Worm (Caenorhabditis elegans) whole organism, mixed stage, embryonic: ENCODE results near the gene spp-7.

Source experiments
- M03D4.4 ChIP-seq: sonication (generic microtip); optimal IDR thresholded peaks from 2 replicates; lab custom pipeline; 2017; ENCODE audit warnings: mild to moderate bottlenecking, missing genetic modification characterization, missing compliant biosample characterization
- bed-3 ChIP-seq: fragments of 200-800 bp; sonication (Bioruptor generic); optimal IDR thresholded peaks from 3 replicates; lab custom pipeline; 2018; ENCODE audit warnings: mild to moderate bottlenecking, missing genetic modification characterization, moderate library complexity, missing compliant biosample characterization
- blmp-1 ChIP-seq: fragments of 150-350 bp; optimal IDR thresholded peaks from 2 replicates; lab custom pipeline; 2014; ENCODE audit warnings: missing biosample characterization, missing genetic modification characterization
- ceh-39 ChIP-seq: fragments of 150-350 bp; optimal IDR thresholded peaks from 2 replicates; lab custom pipeline; 2014; ENCODE audit warnings: missing biosample characterization, missing genetic modification characterization
- ceh-43 ChIP-seq: fragments of 200-800 bp; sonication (Bioruptor generic); optimal IDR thresholded peaks from 2 replicates; lab custom pipeline; 2018; ENCODE audit warnings: mild to moderate bottlenecking, missing genetic modification characterization, moderate library complexity, missing compliant biosample characterization
- ceh-83 ChIP-seq: fragments of 200-800 bp; sonication (Bioruptor generic); optimal IDR thresholded peaks from 2 replicates; lab custom pipeline; 2018; ENCODE audit warnings: mild to moderate bottlenecking, missing genetic modification characterization, missing compliant biosample characterization
- ces-1 ChIP-seq: fragments of 150-350 bp; optimal IDR thresholded peaks from 2 replicates; lab custom pipeline; 2014; ENCODE audit warnings: missing biosample characterization, missing genetic modification reagents, missing genetic modification characterization
- cnd-1 ChIP-seq: fragments of 200-800 bp; sonication (Bioruptor generic); optimal IDR thresholded peaks from 2 replicates; lab custom pipeline; 2018; ENCODE audit warnings: mild to moderate bottlenecking, missing genetic modification characterization, missing compliant biosample characterization
- drap-1 ChIP-seq: fragments of 200-800 bp; sonication (Bioruptor generic); optimal IDR thresholded peaks from 3 replicates; lab custom pipeline; 2018; ENCODE audit warnings: mild to moderate bottlenecking, missing genetic modification characterization, missing compliant biosample characterization
- elt-1 ChIP-seq: sonication (generic microtip); optimal IDR thresholded peaks from 2 replicates; lab custom pipeline; 2017; ENCODE audit warnings: missing genetic modification characterization, mild to moderate bottlenecking, missing compliant biosample characterization, antibody characterized with exemption, moderate library complexity, borderline replicate concordance; ENCODE audit not compliant: insufficient read depth
- elt-3 ChIP-seq: fragments of 150-350 bp; optimal IDR thresholded peaks from 2 replicates; lab custom pipeline; 2014; ENCODE audit warnings: missing biosample characterization, missing genetic modification characterization
- flh-1 ChIP-seq: fragments of 200-800 bp; sonication (Bioruptor generic); optimal IDR thresholded peaks from 2 replicates; lab custom pipeline; 2018; ENCODE audit warnings: mild to moderate bottlenecking, missing genetic modification characterization, moderate library complexity, missing compliant biosample characterization
- ham-2 ChIP-seq: fragments of 200-800 bp; sonication (Bioruptor generic); optimal IDR thresholded peaks from 2 replicates; lab custom pipeline; 2018; ENCODE audit warnings: mild to moderate bottlenecking, missing genetic modification characterization, missing compliant biosample characterization
- hlh-1 ChIP-seq: fragments of 150-350 bp; optimal IDR thresholded peaks from 2 replicates; lab custom pipeline; 2014; ENCODE audit warnings: missing biosample characterization, missing genetic modification reagents, missing genetic modification characterization
- lin-13 ChIP-seq: fragments of 150-350 bp; optimal IDR thresholded peaks from 2 replicates; lab custom pipeline; 2014; ENCODE audit warnings: missing biosample characterization, missing genetic modification characterization
- lin-32 ChIP-seq: fragments of 200-800 bp; sonication (Bioruptor generic); optimal IDR thresholded peaks from 2 replicates; lab custom pipeline; 2018; ENCODE audit warnings: mild to moderate bottlenecking, missing genetic modification characterization, missing compliant biosample characterization
- lsy-2 ChIP-seq: fragments of 150-350 bp; optimal IDR thresholded peaks from 2 replicates; lab custom pipeline; 2014; ENCODE audit warnings: missing biosample characterization, missing genetic modification characterization
- mab-5 ChIP-seq: fragments of 150-350 bp; optimal IDR thresholded peaks from 2 replicates; lab custom pipeline; 2014; ENCODE audit warnings: missing biosample characterization, missing genetic modification characterization
- mep-1 ChIP-seq: fragments of 150-350 bp; optimal IDR thresholded peaks from 2 replicates; lab custom pipeline; 2017; ENCODE audit warnings: missing biosample characterization, missing genetic modification reagents, missing genetic modification characterization, inconsistent platforms
- mls-2 ChIP-seq: sonication (generic microtip); optimal IDR thresholded peaks from 2 replicates; lab custom pipeline; 2016; ENCODE audit warnings: mild to moderate bottlenecking, missing genetic modification characterization, moderate library complexity, missing compliant biosample characterization
- nhr-12 ChIP-seq: fragments of 150-350 bp; optimal IDR thresholded peaks from 2 replicates; lab custom pipeline; 2014; ENCODE audit warnings: missing biosample characterization, missing genetic modification characterization
- nhr-2 ChIP-seq: fragments of 150-350 bp; optimal IDR thresholded peaks from 2 replicates; lab custom pipeline; 2014; ENCODE audit warnings: missing biosample characterization, missing genetic modification characterization
- nhr-237 ChIP-seq: fragments of 150-350 bp; optimal IDR thresholded peaks from 2 replicates; lab custom pipeline; 2014; ENCODE audit warnings: missing biosample characterization, missing genetic modification characterization
- nhr-28 ChIP-seq: fragments of 150-350 bp; optimal IDR thresholded peaks from 2 replicates; lab custom pipeline; 2014; ENCODE audit warnings: missing biosample characterization, missing genetic modification characterization
- nhr-76 ChIP-seq: sonication (generic microtip); optimal IDR thresholded peaks from 2 replicates; lab custom pipeline; 2017; ENCODE audit warnings: missing biosample characterization, missing genetic modification characterization
- pha-4 ChIP-seq: fragments of 150-350 bp; optimal IDR thresholded peaks from 2 replicates; lab custom pipeline; 2018; ENCODE audit warnings: missing biosample characterization, missing genetic modification reagents, missing genetic modification characterization
- sem-2 ChIP-seq: fragments of 200-800 bp; sonication (Bioruptor generic); optimal IDR thresholded peaks from 2 replicates; lab custom pipeline; 2018; ENCODE audit warnings: mild to moderate bottlenecking, missing genetic modification characterization, missing compliant biosample characterization
- snpc-4 ChIP-seq: fragments of 150-350 bp; optimal IDR thresholded peaks from 2 replicates; lab custom pipeline; 2014; ENCODE audit warnings: missing biosample characterization, missing genetic modification characterization
- sptf-1 ChIP-seq: sonication (generic microtip); optimal IDR thresholded peaks from 2 replicates; lab custom pipeline; 2017; ENCODE audit warnings: mild to moderate bottlenecking, missing genetic modification characterization, moderate library complexity, missing compliant biosample characterization
- tbx-8 ChIP-seq: fragments of 200-800 bp; sonication (Bioruptor generic); optimal IDR thresholded peaks from 2 replicates; lab custom pipeline; 2018; ENCODE audit warnings: mild to moderate bottlenecking, missing genetic modification characterization, moderate library complexity, missing compliant biosample characterization
- unc-120 ChIP-seq: sonication (generic microtip); optimal IDR thresholded peaks from 2 replicates; lab custom pipeline; 2017; ENCODE audit warnings: missing genetic modification characterization, missing compliant biosample characterization; ENCODE audit not compliant: poor library complexity, severe bottlenecking
- unc-39 ChIP-seq: fragments of 150-350 bp; optimal IDR thresholded peaks from 2 replicates; lab custom pipeline; 2014; ENCODE audit warnings: missing biosample characterization, missing genetic modification characterization
- unc-62 ChIP-seq: fragments of 150-350 bp; optimal IDR thresholded peaks from 2 replicates; lab custom pipeline; 2014; ENCODE audit warnings: missing biosample characterization, missing genetic modification reagents, missing genetic modification characterization
- zip-8 ChIP-seq: fragments of 150-350 bp; optimal IDR thresholded peaks from 2 replicates; lab custom pipeline; 2014; ENCODE audit warnings: missing biosample characterization, missing genetic modification characterization
- ztf-11 ChIP-seq: fragments of 150-350 bp; optimal IDR thresholded peaks from 2 replicates; lab custom pipeline; 2014; ENCODE audit warnings: missing biosample characterization, missing genetic modification characterization

The spp-7 gene

DNA sequence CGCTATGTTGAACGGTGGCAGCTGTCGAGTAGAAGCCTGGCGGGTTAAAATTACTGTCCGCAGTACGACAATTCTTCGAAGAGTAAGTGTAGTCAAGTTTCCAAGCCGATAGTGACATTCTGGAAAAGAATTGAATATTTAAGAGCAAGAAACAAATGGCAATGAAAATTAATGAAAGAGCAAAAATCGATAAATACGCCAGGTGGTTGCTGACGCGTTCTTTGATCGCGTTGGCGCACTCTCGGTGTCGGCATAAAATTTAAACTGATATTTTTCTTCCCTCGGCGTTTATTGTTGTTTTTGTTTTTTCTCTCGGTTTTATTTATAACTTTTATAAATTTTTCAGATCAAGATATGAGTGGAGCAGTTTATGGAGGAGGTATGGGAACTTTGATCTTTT, 20.9 kb downstream of the spp-7 start, which contains the start of the genes perm-3 and swsn-6:
Gene perm-3, minus strand, starts transcription at position 118 of the 400 bp plus-strand sequence.
Gene swsn-6, plus strand, starts transcription at position 347 of the 400 bp plus-strand sequence.
- TF ChIP-seq cnd-1 (tag; lab: Kevin White, UChicago): peak; percentile 14
- no peak for TF ChIP-seq nhr-76 (tag; lab: Kevin White, UChicago)
- no peak for TF ChIP-seq nhr-2 (tag; lab: Kevin White, UChicago)
- TF ChIP-seq ceh-43: no peak
- no peak for TF ChIP-seq unc-120
- no peak for TF ChIP-seq nhr-237 (tag; lab: Kevin White, UChicago)
- peak; percentile 39 for TF ChIP-seq mep-1
- TF ChIP-seq ceh-39 (tag; lab: Kevin White, UChicago): peak; percentile 49
- no peak for TF ChIP-seq lin-32 (GFP tag; lab: Kevin White, UChicago)
- no peak for TF ChIP-seq drap-1 (GFP tag; lab: Kevin White, UChicago)
- TF ChIP-seq ceh-83 (GFP tag; lab: Kevin White, UChicago): no peak
- TF ChIP-seq lsy-2: peak; percentile 65
- TF ChIP-seq mab-5 (tag; lab: Kevin White, UChicago): no peak
- TF ChIP-seq sem-2 (GFP tag; lab: Kevin White, UChicago): no peak
- TF ChIP-seq elt-3: no peak
- no peak for TF ChIP-seq tbx-8 (GFP tag; lab: Kevin White, UChicago)
- TF ChIP-seq zip-8 (tag; lab: Kevin White, UChicago): no peak
- TF ChIP-seq ham-2 (GFP tag; lab: Kevin White, UChicago): no peak
- no peak for TF ChIP-seq ztf-11
- peak; percentile 58 for TF ChIP-seq pha-4 (tag; lab: Kevin White, UChicago)
- no peak for TF ChIP-seq mls-2 (tag; lab: Kevin White, UChicago)
- no peak for TF ChIP-seq unc-39 (tag; lab: Kevin White, UChicago)
- TF ChIP-seq unc-62 (GFP tag; lab: Kevin White, UChicago): no peak
- no peak for TF ChIP-seq nhr-28 (tag; lab: Kevin White, UChicago)
- TF ChIP-seq snpc-4 (tag; lab: Kevin White, UChicago): no peak
- TF ChIP-seq sptf-1: no peak
- TF ChIP-seq flh-1 (GFP tag; lab: Kevin White, UChicago): no peak
- no peak for TF ChIP-seq nhr-12 (tag; lab: Kevin White, UChicago)
- peak; percentile 88 for TF ChIP-seq lin-13
- TF ChIP-seq hlh-1 (tag; lab: Kevin White, UChicago): peak; percentile 28
- TF ChIP-seq bed-3 (GFP tag; lab: Kevin White, UChicago): no peak
- no peak for TF ChIP-seq elt-1 (tag; lab: Kevin White, UChicago)
- no peak for TF ChIP-seq blmp-1 (tag; lab: Kevin White, UChicago)
- TF ChIP-seq ces-1: peak; percentile 60
- TF ChIP-seq, all 35 proteins: peak for 8

- TF ChIP-seq nhr-76 (tag; lab: Kevin White, UChicago) (no peak), zip-8 (tag; lab: Kevin White, UChicago) (no peak), hlh-1 (tag; lab: Kevin White, UChicago) (no peak), pha-4 (tag; lab: Kevin White, UChicago) (no peak), ham-2 (GFP tag; lab: Kevin White, UChicago) (no peak), sptf-1 (no peak), unc-120 (no peak), elt-3 (no peak), mab-5 (tag; lab: Kevin White, UChicago) (no peak), lin-13 (no peak), ceh-83 (GFP tag; lab: Kevin White, UChicago) (no peak), ceh-39 (tag; lab: Kevin White, UChicago) (no peak), sem-2 (GFP tag; lab: Kevin White, UChicago) (no peak), nhr-237 (tag; lab: Kevin White, UChicago) (no peak), bed-3 (GFP tag; lab: Kevin White, UChicago) (no peak), tbx-8 (GFP tag; lab: Kevin White, UChicago) (no peak), elt-1 (tag; lab: Kevin White, UChicago) (no peak)
Measured at ce11 chrIV:5393566-5393965, 22.0 kb downstream of the spp-7 start.

ce11 chrIV:5391507-5392057, 24.0 kb downstream of the spp-7 start, which contains the start of the genes htp-1 and ZK616.5:
htp-1 (minus strand) TSS chrIV:5391557.
ZK616.5 (plus strand) TSS chrIV:5391929.
- no peak for TF ChIP-seq cnd-1 (tag; lab: Kevin White, UChicago)
- no peak for TF ChIP-seq ztf-11
- no peak for TF ChIP-seq M03D4.4
- TF ChIP-seq nhr-2 (tag; lab: Kevin White, UChicago): no peak
- no peak for TF ChIP-seq snpc-4 (tag; lab: Kevin White, UChicago)
- no peak for TF ChIP-seq blmp-1 (tag; lab: Kevin White, UChicago)
- TF ChIP-seq sem-2 (GFP tag; lab: Kevin White, UChicago): no peak
- no peak for TF ChIP-seq unc-120
- no peak for TF ChIP-seq lin-13
- TF ChIP-seq sptf-1: no peak
- no peak for TF ChIP-seq ceh-39 (tag; lab: Kevin White, UChicago)
- TF ChIP-seq tbx-8 (GFP tag; lab: Kevin White, UChicago): no peak
- no peak for TF ChIP-seq flh-1 (GFP tag; lab: Kevin White, UChicago)
